Worm (Caenorhabditis elegans): ENCODE measurements around the gene Y62H9A.11.

The Y62H9A.11 gene

ce11 chrX:11916705-11917104, 9.5 kb upstream of the Y62H9A.11 start, which contains the start of gene Y62H9A.13:
Gene Y62H9A.13, plus strand, starts transcription at chrX:11917005.
- TF ChIP-seq irx-1 (tag; optimal IDR thresholded peaks at IDR 0.05) (no peak), lin-14 (GFP tag; optimal IDR thresholded peaks at IDR 0.05) (no peak), unc-86 (tag; optimal IDR thresholded peaks at IDR 0.05) (no peak), elt-2 (tag; optimal IDR thresholded peaks at IDR 0.05) (no peak), nhr-12 (tag; optimal IDR thresholded peaks at IDR 0.05) (no peak), skn-1 (tag; optimal IDR thresholded peaks at IDR 0.05) (no peak), dsc-1 (tag; optimal IDR thresholded peaks at IDR 0.05) (no peak), rnt-1 (tag; optimal IDR thresholded peaks at IDR 0.05) (no peak), tbx-2 (tag; optimal IDR thresholded peaks at IDR 0.05) (no peak), lin-35 (GFP tag; optimal IDR thresholded peaks at IDR 0.05) (no peak)

- no peak for TF ChIP-seq ztf-11 (tag; optimal IDR thresholded peaks at IDR 0.05)
- no peak for TF ChIP-seq snu-23 (GFP tag; optimal IDR thresholded peaks at IDR 0.05)
- no peak for TF ChIP-seq fkh-4 (tag; optimal IDR thresholded peaks at IDR 0.05; ENCODE audit: borderline replicate concordance)
- TF ChIP-seq ceh-90 (tag; optimal IDR thresholded peaks at IDR 0.05), result no peak
- TF ChIP-seq ztf-4 (tag; optimal IDR thresholded peaks at IDR 0.05), result no peak
- no peak for TF ChIP-seq jun-1 (tag; optimal IDR thresholded peaks at IDR 0.05)
- no peak for TF ChIP-seq unc-98 (GFP tag; IDR thresholded peaks at IDR 0.05)
- TF ChIP-seq swsn-7 (tag; optimal IDR thresholded peaks at IDR 0.05), result no peak
- no peak for TF ChIP-seq ceh-63 (GFP tag; optimal IDR thresholded peaks at IDR 0.05)
- no peak for TF ChIP-seq unc-86 (tag; optimal IDR thresholded peaks at IDR 0.05)
- no peak for TF ChIP-seq xbp-1 (tag; optimal IDR thresholded peaks at IDR 0.05)
- TF ChIP-seq aha-1 (tag; optimal IDR thresholded peaks at IDR 0.05), result no peak
- TF ChIP-seq mab-9 (GFP tag; IDR thresholded peaks at IDR 0.05), result no peak
- TF ChIP-seq F16B12.6 (tag; optimal IDR thresholded peaks at IDR 0.05), result no peak
- TF ChIP-seq nhr-77 (tag; optimal IDR thresholded peaks at IDR 0.05), result no peak
- no peak for TF ChIP-seq nhr-90 (tag; optimal IDR thresholded peaks at IDR 0.05; ENCODE audit: poor library complexity)
- TF ChIP-seq nhr-12 (tag; optimal IDR thresholded peaks at IDR 0.05), result no peak
- no peak for TF ChIP-seq irx-1 (tag; optimal IDR thresholded peaks at IDR 0.05)
Observed at ce11 chrX:11913824-11914223, 6.7 kb upstream of the Y62H9A.11 start, which contains the start of gene Y62H9A.12. Gene Y62H9A.12, plus strand, starts transcription at chrX:11914124.

- peak in 1 of 2 experiments; percentile 9 for TF ChIP-seq lin-35 (GFP tag; optimal IDR thresholded peaks at IDR 0.05)
- TF ChIP-seq egl-13 (tag; optimal IDR thresholded peaks at IDR 0.05), result no peak
- TF ChIP-seq elt-3 (tag; optimal IDR thresholded peaks at IDR 0.05), result peak in 1 of 6 experiments; percentile 5
- peak; percentile 13 for TF ChIP-seq elt-2 (tag; optimal IDR thresholded peaks at IDR 0.05)
- TF ChIP-seq swsn-7 (tag; optimal IDR thresholded peaks at IDR 0.05), result no peak
- TF ChIP-seq nhr-20 (tag; optimal IDR thresholded peaks at IDR 0.05), result peak; percentile 1
- no peak for TF ChIP-seq xbp-1 (tag; optimal IDR thresholded peaks at IDR 0.05)
- TF ChIP-seq grh-1 (GFP tag; IDR thresholded peaks at IDR 0.05), result no peak
Observed at ce11 chrX:11910046-11910445, 2.9 kb upstream of the Y62H9A.11 start, which contains the start of gene Y62H9A.15. Gene Y62H9A.15, minus strand, starts transcription at chrX:11910145.

- TF ChIP-seq elt-2 (tag; optimal IDR thresholded peaks at IDR 0.05) (peak; percentile 90), xbp-1 (tag; optimal IDR thresholded peaks at IDR 0.05) (no peak), dsc-1 (tag; optimal IDR thresholded peaks at IDR 0.05) (peak; percentile 44), nhr-71 (tag; optimal IDR thresholded peaks at IDR 0.05) (peak; percentile 14)
Observed at ce11 chrX:11909168-11909567, 2.0 kb upstream of the Y62H9A.11 start.

- no peak for TF ChIP-seq irx-1 (tag; optimal IDR thresholded peaks at IDR 0.05)
- no peak for TF ChIP-seq egl-27 (tag; optimal IDR thresholded peaks at IDR 0.05)
- TF ChIP-seq blmp-1 (tag; optimal IDR thresholded peaks at IDR 0.05), result no peak
- TF ChIP-seq vab-15 (tag; optimal IDR thresholded peaks at IDR 0.05), result no peak
- no peak for TF ChIP-seq sox-4 (tag; optimal IDR thresholded peaks at IDR 0.05)
- no peak for TF ChIP-seq hlh-4 (tag; optimal IDR thresholded peaks at IDR 0.05)
- no peak for TF ChIP-seq ceh-90 (tag; optimal IDR thresholded peaks at IDR 0.05)
- no peak for TF ChIP-seq ceh-82 (tag; optimal IDR thresholded peaks at IDR 0.05)
- peak; percentile 45 for TF ChIP-seq elt-2 (tag; optimal IDR thresholded peaks at IDR 0.05)
- no peak for TF ChIP-seq lin-14 (GFP tag; optimal IDR thresholded peaks at IDR 0.05)
- peak in 1 of 2 experiments; percentile 14 for TF ChIP-seq lin-35 (GFP tag; optimal IDR thresholded peaks at IDR 0.05)
Observed at ce11 chrX:11908226-11908625, 1.1 kb upstream of the Y62H9A.11 start.

Data from whole organism, L1 larva.